Worm (Caenorhabditis elegans): ENCODE results near the gene C12D8.9.

DNA sequence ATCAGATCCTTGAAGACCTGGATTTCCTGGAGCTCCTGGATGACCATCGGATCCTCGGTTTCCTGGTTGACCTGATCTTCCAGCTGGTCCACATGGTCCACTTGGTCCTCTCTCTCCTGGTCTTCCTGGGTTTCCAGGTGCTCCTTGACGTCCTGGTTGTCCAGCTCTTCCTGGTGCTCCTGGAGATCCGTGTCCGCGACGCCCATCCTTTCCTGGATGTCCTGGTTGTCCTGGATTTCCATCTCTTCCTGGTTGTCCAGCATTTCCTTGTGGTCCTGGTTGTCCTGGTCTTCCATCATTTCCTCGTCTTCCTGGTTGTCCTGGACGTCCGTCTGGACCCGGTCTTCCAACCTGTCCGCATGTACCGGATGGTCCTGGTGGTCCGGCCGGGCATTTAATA lies 48.8 kb upstream of the C12D8.9 start:
- no peak for TF ChIP-seq nhr-76 (tag; optimal IDR thresholded peaks at IDR 0.05)
- no peak for TF ChIP-seq nhr-237 (tag; optimal IDR thresholded peaks at IDR 0.05)
- no peak for TF ChIP-seq rnt-1 (tag; optimal IDR thresholded peaks at IDR 0.05)
- TF ChIP-seq ceh-82 (tag; optimal IDR thresholded peaks at IDR 0.05) = no peak
- no peak for TF ChIP-seq lin-15B (tag; optimal IDR thresholded peaks at IDR 0.05)
- TF ChIP-seq nhr-77 (tag; optimal IDR thresholded peaks at IDR 0.05) = no peak
- TF ChIP-seq lin-39 (tag; optimal IDR thresholded peaks at IDR 0.05) = no peak
- no peak for TF ChIP-seq ama-1 (optimal IDR thresholded peaks at IDR 0.05)
- no peak for TF ChIP-seq nhr-71 (tag; optimal IDR thresholded peaks at IDR 0.05)

Data from whole organism, L1 larva.